Worm (Caenorhabditis elegans) whole organism, early embryonic: ENCODE data around the gene pmp-1.

Source experiments
- B0310.2 ChIP-seq: sonication (generic microtip); optimal IDR thresholded peaks from 2 replicates; lab custom pipeline; 2016; ENCODE audit warnings: mild to moderate bottlenecking, missing genetic modification characterization, missing compliant biosample characterization
- F13C5.2 ChIP-seq: sonication (generic microtip); optimal IDR thresholded peaks from 2 replicates; lab custom pipeline; 2017; ENCODE audit warnings: mild to moderate bottlenecking, missing genetic modification characterization, inconsistent platforms, missing compliant biosample characterization
- aly-1 ChIP-seq: sonication (generic microtip); optimal IDR thresholded peaks from 2 replicates; lab custom pipeline; 2016; ENCODE audit warnings: missing genetic modification characterization, missing compliant biosample characterization
- ama-1 ChIP-seq: fragments of 150-350 bp; optimal IDR thresholded peaks from 2 replicates; lab custom pipeline; 2014
- ceh-13 ChIP-seq: fragments of 200-800 bp; sonication (Bioruptor generic); optimal IDR thresholded peaks from 2 replicates; lab custom pipeline; 2018; ENCODE audit warnings: mild to moderate bottlenecking, missing genetic modification characterization, missing compliant biosample characterization
- ceh-36 ChIP-seq: sonication (generic microtip); optimal IDR thresholded peaks from 2 replicates; lab custom pipeline; 2016; ENCODE audit warnings: missing genetic modification characterization, inconsistent platforms, missing compliant biosample characterization
- ets-7 ChIP-seq: sonication (generic microtip); optimal IDR thresholded peaks from 2 replicates; lab custom pipeline; 2016; ENCODE audit warnings: missing genotype, missing genetic modification characterization, missing compliant biosample characterization
- flt-1 ChIP-seq: fragments of 200-800 bp; sonication (Bioruptor generic); IDR thresholded peaks from 2 replicates; pipeline ENCODE4 v1.3.6; 2022; ENCODE audit warnings: missing genetic modification characterization, missing compliant biosample characterization
- hmbx-1 ChIP-seq: sonication (generic microtip); optimal IDR thresholded peaks from 2 replicates; lab custom pipeline; 2016; ENCODE audit warnings: mild to moderate bottlenecking, missing genetic modification characterization, missing compliant biosample characterization
- hmg-4 ChIP-seq: fragments of 200-800 bp; sonication (Bioruptor generic); optimal IDR thresholded peaks from 2 replicates; lab custom pipeline; 2018; ENCODE audit warnings: mild to moderate bottlenecking, missing genetic modification characterization, missing compliant biosample characterization
- hnd-1 ChIP-seq: sonication (generic microtip); optimal IDR thresholded peaks from 2 replicates; lab custom pipeline; 2016; ENCODE audit warnings: missing genetic modification characterization, missing compliant biosample characterization
- pes-1 ChIP-seq: fragments of 200-800 bp; sonication (Bioruptor generic); IDR thresholded peaks from 2 replicates; pipeline ENCODE4 v1.3.6; 2022; ENCODE audit warnings: missing genetic modification reagents, missing genetic modification characterization, missing compliant biosample characterization
- scrt-1 ChIP-seq: fragments of 200-800 bp; sonication (Bioruptor generic); IDR thresholded peaks from 2 replicates; pipeline ENCODE4 v1.3.6; 2022; ENCODE audit warnings: missing genetic modification characterization, missing compliant biosample characterization
- sea-1 ChIP-seq: fragments of 200-800 bp; sonication (Bioruptor generic); conservative IDR thresholded peaks from 2 replicates; pipeline ENCODE4 v1.3.6; 2022; ENCODE audit warnings: missing genetic modification characterization, missing compliant biosample characterization
- tbx-11 ChIP-seq: fragments of 200-800 bp; sonication (Bioruptor generic); IDR thresholded peaks from 2 replicates; pipeline ENCODE4 v1.3.6; 2022; ENCODE audit warnings: missing genetic modification characterization, missing compliant biosample characterization

pmp-1 gene

ce11 chrII:6842009-6842408 is 41.5 kb downstream of the pmp-1 start:
- TF ChIP-seq B0310.2 (tag; lab: Kevin White, UChicago) (no peak), ceh-36 (peak; percentile 6)

ce11 chrII:6841102-6841501 is 42.5 kb downstream of the pmp-1 start:
- TF ChIP-seq ceh-36 = no peak
- no peak for TF ChIP-seq ets-7 (tag; lab: Kevin White, UChicago)
- TF ChIP-seq B0310.2 (tag; lab: Kevin White, UChicago) = no peak
- TF ChIP-seq aly-1 = no peak
- no peak for TF ChIP-seq hmbx-1 (tag; lab: Kevin White, UChicago)
- TF ChIP-seq hmg-4 (GFP tag; lab: Kevin White, UChicago) = no peak
- no peak for TF ChIP-seq tbx-11
- TF ChIP-seq ama-1 = no peak
- TF ChIP-seq scrt-1 (GFP tag; lab: Robert Waterston, UW) = no peak

ce11 chrII:6840663-6841062 is 42.9 kb downstream of the pmp-1 start:
- no peak for TF ChIP-seq ceh-13 (GFP tag; lab: Kevin White, UChicago)
- no peak for TF ChIP-seq flt-1 (GFP tag; lab: Robert Waterston, UW)
- no peak for TF ChIP-seq hmg-4 (GFP tag; lab: Kevin White, UChicago)
- TF ChIP-seq sea-1 (GFP tag; lab: Robert Waterston, UW) = no peak
- TF ChIP-seq tbx-11 = no peak
- no peak for TF ChIP-seq F13C5.2 (tag; lab: Kevin White, UChicago)
- no peak for TF ChIP-seq ets-7 (tag; lab: Kevin White, UChicago)
- no peak for TF ChIP-seq pes-1 (GFP tag; lab: Robert Waterston, UW)
- TF ChIP-seq scrt-1 (GFP tag; lab: Robert Waterston, UW) = no peak
- TF ChIP-seq ama-1 = no peak

- TF ChIP-seq ceh-36 (peak; percentile 40), tbx-11 (no peak)
These were observed 44.6 kb downstream of the pmp-1 start for ce11 chrII:6838977-6839376.

- TF ChIP-seq B0310.2 (tag; lab: Kevin White, UChicago) (no peak), sea-1 (GFP tag; lab: Robert Waterston, UW) (no peak), hmg-4 (GFP tag; lab: Kevin White, UChicago) (peak; percentile 19), ceh-36 (no peak), hnd-1 (tag; lab: Kevin White, UChicago) (no peak), flt-1 (GFP tag; lab: Robert Waterston, UW) (no peak), pes-1 (GFP tag; lab: Robert Waterston, UW) (no peak), aly-1 (no peak)
These were observed 45.2 kb downstream of the pmp-1 start for ce11 chrII:6838270-6838878.

- TF ChIP-seq ceh-36 = no peak
These were observed 46.6 kb downstream of the pmp-1 start for ce11 chrII:6836762-6837566.

ce11 chrII:6835972-6836595 is 47.5 kb downstream of the pmp-1 start:
- TF ChIP-seq ama-1 (no peak), sea-1 (GFP tag; lab: Robert Waterston, UW) (no peak)

ce11 chrII:6835500-6835899 is 48.1 kb downstream of the pmp-1 start:
- TF ChIP-seq flt-1 (GFP tag; lab: Robert Waterston, UW) (0 out of 2 replicates have a peak, but pooled peaks have one; percentile 30), F13C5.2 (tag; lab: Kevin White, UChicago) (no peak), hmg-4 (GFP tag; lab: Kevin White, UChicago) (no peak), pes-1 (GFP tag; lab: Robert Waterston, UW) (no peak), hnd-1 (tag; lab: Kevin White, UChicago) (no peak)

- no peak for TF ChIP-seq scrt-1 (GFP tag; lab: Robert Waterston, UW)
- TF ChIP-seq sea-1 (GFP tag; lab: Robert Waterston, UW) = peak; percentile 69; the same call in 1 of the 2 replicates
These were observed 48.9 kb downstream of the pmp-1 start, which contains the start of gene egl-27 for ce11 chrII:6834582-6835058. TSS of gene egl-27 (plus strand) at chrII:6835008.
